Fruit fly (Drosophila melanogaster) whole organism: ENCODE measurements around the gene ATPsynGL.

Source experiments
- CG8478 ChIP-seq: fragments of >200 bp; optimal IDR thresholded peaks from 2 replicates; lab custom pipeline; 2018; ENCODE audit warnings: inconsistent platforms
- Dll ChIP-seq: fragments of >200 bp; optimal IDR thresholded peaks from 2 replicates; lab custom pipeline; 2017
- EcR ChIP-seq, 2 experiments: fragments of >200 bp; optimal IDR thresholded peaks; 2 replicates each; lab custom pipeline; 2017; ENCODE audit warnings: missing biosample characterization in 2 of 2, missing genetic modification characterization in 2 of 2, missing genetic modification reagents in 2 of 2
- pan ChIP-seq: fragments of >200 bp; optimal IDR thresholded peaks from 2 replicates; lab custom pipeline; 2017
- psq ChIP-seq: fragments of >200 bp; optimal IDR thresholded peaks from 2 replicates; lab custom pipeline; 2017
- usp ChIP-seq: fragments of >200 bp; optimal IDR thresholded peaks from 2 replicates; lab custom pipeline; 2017; ENCODE audit warnings: missing biosample characterization, missing genetic modification characterization, mixed read lengths

The ATPsynGL gene

dm6 chr2L:7775260-7775659 lies 28.2 kb downstream of the ATPsynGL start:
- TF ChIP-seq EcR (GFP tag; optimal IDR thresholded peaks at IDR 0.05; lab: Kevin White, UChicago): no peak
- no peak for TF ChIP-seq pan (lab: Kevin White, UChicago)
- no peak for TF ChIP-seq Dll (lab: Kevin White, UChicago)
- no peak for TF ChIP-seq psq
- TF ChIP-seq CG8478 (lab: Kevin White, UChicago): no peak
- no peak for TF ChIP-seq usp

dm6 chr2L:7777979-7778692 lies 31.1 kb downstream of the ATPsynGL start, which contains the start of gene CG7179:
CG7179 (minus strand) TSS chr2L:7778029.
- TF ChIP-seq EcR (GFP tag; optimal IDR thresholded peaks at IDR 0.05; lab: Kevin White, UChicago) (no peak), pan (lab: Kevin White, UChicago) (no peak), Dll (lab: Kevin White, UChicago) (no peak), psq (no peak), CG8478 (lab: Kevin White, UChicago) (no peak), usp (no peak)

- no peak for TF ChIP-seq EcR (GFP tag; optimal IDR thresholded peaks at IDR 0.05; lab: Kevin White, UChicago)
Observed at dm6 chr2L:7779785-7780184, 32.7 kb downstream of the ATPsynGL start, which contains the start of gene Uro. Uro (plus strand) TSS chr2L:7780085.

dm6 chr2L:7781165-7781564 lies 34.1 kb downstream of the ATPsynGL start, which contains the start of gene CG7164:
CG7164 (plus strand) TSS chr2L:7781465.
- no peak for TF ChIP-seq CG8478 (lab: Kevin White, UChicago)
- TF ChIP-seq usp: no peak

DNA sequence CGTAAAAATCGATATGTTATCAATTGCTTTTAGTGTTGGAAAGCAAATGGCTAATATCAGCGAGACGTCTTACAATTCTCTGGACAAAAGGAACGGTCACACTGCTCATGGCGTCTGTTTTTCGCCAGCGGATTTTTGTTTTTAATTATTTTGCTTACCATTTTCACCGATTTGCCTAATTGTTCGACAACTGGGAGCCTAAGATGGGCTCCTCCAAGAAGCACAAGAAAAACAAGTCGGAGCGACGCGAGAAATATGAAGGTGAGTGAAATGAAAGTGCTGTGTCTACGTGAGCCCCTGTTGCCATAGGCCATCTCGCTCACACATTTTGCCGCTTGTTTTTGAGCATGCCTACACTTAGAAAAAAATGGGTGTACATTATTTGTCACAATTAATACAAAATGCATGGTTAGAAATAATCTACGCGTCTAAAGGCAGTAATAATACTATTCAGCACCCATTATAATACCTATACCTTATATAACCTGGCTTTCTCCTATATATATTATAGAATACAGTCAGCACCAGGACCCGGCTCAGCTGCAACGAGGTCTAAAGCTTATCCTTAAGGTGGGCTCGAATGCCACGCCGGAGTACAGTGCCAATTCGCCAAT lies 35.8 kb downstream of the ATPsynGL start, which contains the start of gene Brd7-9:
TSS of gene Brd7-9 (plus strand) at position 78 of the 614 bp plus-strand sequence.
- TF ChIP-seq pan (lab: Kevin White, UChicago) (no peak), CG8478 (lab: Kevin White, UChicago) (no peak), usp (no peak)

DNA sequence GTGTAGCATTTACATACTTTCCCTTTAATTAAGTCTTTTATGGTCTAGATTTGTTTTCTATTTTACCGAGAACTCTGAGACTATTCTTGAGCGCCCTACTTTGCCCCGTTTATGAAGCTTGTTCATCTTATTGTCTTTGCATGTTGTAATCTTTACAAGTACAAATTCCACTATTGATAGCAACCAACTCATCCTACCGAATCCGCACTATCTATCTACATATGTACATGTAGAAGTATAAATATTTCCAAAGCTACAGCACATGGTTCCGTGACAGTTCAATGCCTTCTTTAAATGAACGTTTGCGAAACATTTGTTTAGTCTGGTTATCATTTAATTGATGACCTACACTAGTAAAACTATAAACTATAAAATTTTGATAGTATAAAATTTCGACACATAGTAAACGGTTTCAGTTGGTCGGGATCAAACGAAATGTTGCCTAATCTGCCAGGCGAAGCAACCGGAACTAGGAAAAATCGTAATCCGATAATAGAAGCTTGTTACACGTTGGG lies 41.9 kb downstream of the ATPsynGL start:
- TF ChIP-seq usp (no peak), pan (lab: Kevin White, UChicago) (no peak), Dll (lab: Kevin White, UChicago) (no peak), EcR (GFP tag; optimal IDR thresholded peaks at IDR 0.05; lab: Kevin White, UChicago) (no peak), CG8478 (lab: Kevin White, UChicago) (no peak), psq (no peak)

DNA sequence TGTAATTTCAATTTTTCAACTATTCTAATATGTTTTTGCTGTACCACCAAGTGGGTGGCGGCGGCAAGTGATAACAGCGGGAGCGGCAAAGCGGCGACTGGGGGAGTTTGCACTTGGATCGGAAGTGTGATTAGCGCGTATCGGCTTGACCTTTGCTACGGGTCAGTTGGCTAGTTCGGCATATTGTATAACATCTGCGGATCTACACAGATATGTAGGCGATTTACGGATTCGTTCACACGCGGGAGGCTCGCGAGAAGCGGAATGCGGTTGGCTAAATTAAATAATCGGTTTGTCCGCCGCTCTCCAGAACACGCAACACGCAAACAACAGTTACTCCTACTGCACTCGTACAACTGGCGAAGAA lies 43.0 kb downstream of the ATPsynGL start:
- TF ChIP-seq psq (no peak), CG8478 (lab: Kevin White, UChicago) (no peak), EcR (GFP tag; optimal IDR thresholded peaks at IDR 0.05; lab: Kevin White, UChicago) (no peak), usp (no peak), pan (lab: Kevin White, UChicago) (no peak), Dll (lab: Kevin White, UChicago) (no peak)

DNA sequence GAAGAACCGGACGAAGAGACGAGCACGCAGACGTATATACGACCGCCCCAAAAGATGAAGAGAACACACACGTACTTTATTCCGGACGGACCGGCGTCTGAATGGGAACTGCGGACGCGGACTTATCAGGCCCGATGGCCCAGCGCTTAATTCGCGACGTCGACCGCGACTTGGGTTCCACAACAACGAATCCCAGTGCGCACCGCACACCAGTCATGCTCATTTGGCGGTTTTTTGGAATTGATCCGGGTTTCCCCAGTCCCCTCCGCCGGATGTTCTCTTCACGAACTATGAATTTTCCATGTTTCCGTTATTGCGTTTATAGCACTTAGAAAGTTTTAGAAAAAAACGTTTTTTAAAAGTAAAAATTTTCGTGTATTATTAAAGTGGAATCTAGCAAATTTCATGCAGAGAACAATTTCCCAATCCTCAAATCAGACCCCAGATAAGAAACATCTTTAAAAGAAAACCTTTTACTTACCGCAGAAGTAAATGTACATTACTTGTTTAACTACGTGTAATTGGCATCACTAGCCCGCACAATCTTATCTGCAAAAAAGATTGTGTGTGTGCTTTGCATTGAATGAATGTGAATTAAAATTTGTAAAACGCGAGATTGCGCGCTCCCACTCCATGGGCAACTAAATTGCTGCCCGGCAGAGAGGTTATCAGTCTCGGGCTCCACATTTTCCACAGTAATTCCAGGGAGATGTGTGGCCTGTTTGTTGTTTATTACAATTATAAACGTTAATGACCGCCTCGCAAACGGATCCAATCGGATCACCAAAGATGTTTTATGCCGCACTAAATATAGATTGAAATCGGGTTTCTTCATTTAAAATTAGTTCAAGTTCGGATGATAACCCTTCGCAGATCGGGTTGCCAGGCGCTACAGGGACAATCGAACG lies 43.6 kb downstream of the ATPsynGL start, which contains the start of gene CG7149:
TSS of gene CG7149 (minus strand) at position 110 of the 908 bp plus-strand sequence.
- no peak for TF ChIP-seq EcR (GFP tag; optimal IDR thresholded peaks at IDR 0.05; lab: Kevin White, UChicago)
- TF ChIP-seq Dll (lab: Kevin White, UChicago): no peak
- TF ChIP-seq usp: no peak
- no peak for TF ChIP-seq pan (lab: Kevin White, UChicago)
- TF ChIP-seq CG8478 (lab: Kevin White, UChicago): no peak
- no peak for TF ChIP-seq psq

DNA sequence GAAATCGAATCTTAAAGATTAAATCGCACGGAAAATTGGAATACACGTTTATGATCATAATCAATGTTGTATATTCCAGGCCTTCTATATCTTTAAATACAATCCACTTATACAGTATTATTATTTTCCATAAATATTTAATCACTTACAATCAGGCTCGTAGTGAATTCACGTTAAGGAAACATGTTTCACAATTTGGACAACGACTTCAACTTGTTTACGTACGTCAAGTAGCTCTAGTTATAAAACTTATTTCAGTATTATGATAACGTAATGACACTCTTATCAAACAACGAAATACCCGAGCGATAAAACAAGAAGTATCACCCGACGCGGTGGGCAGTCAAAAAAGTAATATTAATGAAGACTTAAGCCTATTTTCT lies 44.3 kb downstream of the ATPsynGL start:
- no peak for TF ChIP-seq pan (lab: Kevin White, UChicago)

dm6 chr2L:7794689-7795475 lies 47.8 kb downstream of the ATPsynGL start:
- no peak for TF ChIP-seq pan (lab: Kevin White, UChicago)

- no peak for TF ChIP-seq Dll (lab: Kevin White, UChicago)
- TF ChIP-seq pan (lab: Kevin White, UChicago): no peak
- no peak for TF ChIP-seq EcR (GFP tag; optimal IDR thresholded peaks at IDR 0.05; lab: Kevin White, UChicago)
- TF ChIP-seq usp: no peak
- no peak for TF ChIP-seq CG8478 (lab: Kevin White, UChicago)
- no peak for TF ChIP-seq psq
Observed at dm6 chr2L:7795859-7796258, 48.8 kb downstream of the ATPsynGL start, which contains the start of gene LKRSDH. LKRSDH (minus strand) TSS chr2L:7795959.
